Fruit fly (Drosophila melanogaster) whole organism, embryonic: ENCODE measurements around the gene CG14647.

Experiments used
- ATbp ChIP-seq: fragments of 200-800 bp; sonication (Bioruptor generic); optimal IDR thresholded peaks from 2 replicates; lab custom pipeline; 2017; ENCODE audit warnings: missing biosample characterization, mild to moderate bottlenecking, missing genetic modification characterization, missing genetic modification reagents
- CG10147 ChIP-seq: fragments of 200-800 bp; sonication (Bioruptor generic); optimal IDR thresholded peaks from 2 replicates; lab custom pipeline; 2019; ENCODE audit warnings: missing biosample characterization, mild to moderate bottlenecking, missing genetic modification characterization, moderate library complexity
- CG10267 ChIP-seq: fragments of 200-800 bp; sonication (Bioruptor generic); optimal IDR thresholded peaks from 2 replicates; lab custom pipeline; 2018; ENCODE audit warnings: missing biosample characterization, mild to moderate bottlenecking, missing genetic modification characterization, moderate library complexity
- CG10543 ChIP-seq: fragments of 200-800 bp; sonication (Bioruptor generic); optimal IDR thresholded peaks from 3 replicates; lab custom pipeline; 2017; ENCODE audit warnings: missing biosample characterization, mild to moderate bottlenecking, missing genetic modification characterization, moderate library complexity
- CG11093 ChIP-seq: fragments of 200-800 bp; sonication (Bioruptor generic); IDR thresholded peaks from 3 replicates; pipeline ENCODE4 v1.3.6; 2022; ENCODE audit warnings: missing biosample characterization, missing genetic modification characterization
- CG11398 ChIP-seq: fragments of 200-800 bp; sonication (Bioruptor generic); optimal IDR thresholded peaks from 2 replicates; lab custom pipeline; 2016; ENCODE audit warnings: missing biosample characterization, missing genetic modification characterization
- CG12942 ChIP-seq: fragments of 200-800 bp; sonication (Bioruptor generic); optimal IDR thresholded peaks from 3 replicates; lab custom pipeline; 2016; ENCODE audit warnings: missing biosample characterization, missing genetic modification characterization
- CG13624 ChIP-seq: fragments of 200-800 bp; sonication (Bioruptor generic); optimal IDR thresholded peaks from 2 replicates; lab custom pipeline; 2016; ENCODE audit warnings: missing biosample characterization, missing genetic modification characterization
- CG14014 ChIP-seq: fragments of 200-800 bp; sonication (Bioruptor generic); IDR thresholded peaks from 2 replicates; pipeline ENCODE4 v1.3.6; 2022; ENCODE audit warnings: missing biosample characterization, missing genetic modification characterization
- CG15269 ChIP-seq: fragments of 200-800 bp; sonication (Bioruptor generic); optimal IDR thresholded peaks from 2 replicates; lab custom pipeline; 2018; ENCODE audit warnings: missing biosample characterization, mild to moderate bottlenecking, missing genetic modification characterization, moderate library complexity
- CG15696 ChIP-seq: fragments of 200-800 bp; sonication (Bioruptor generic); optimal IDR thresholded peaks from 2 replicates; lab custom pipeline; 2019; ENCODE audit warnings: missing biosample characterization, mild to moderate bottlenecking, missing genetic modification characterization, moderate library complexity
- CG1603 ChIP-seq: fragments of 200-800 bp; sonication (Bioruptor generic); optimal IDR thresholded peaks from 2 replicates; lab custom pipeline; 2019; ENCODE audit warnings: missing biosample characterization, mild to moderate bottlenecking, missing genetic modification characterization, moderate library complexity
- CG17359 ChIP-seq: fragments of 200-800 bp; sonication (Bioruptor generic); optimal IDR thresholded peaks from 3 replicates; lab custom pipeline; 2018; ENCODE audit warnings: missing biosample characterization, mild to moderate bottlenecking, missing genetic modification characterization, moderate library complexity
- CG17802 ChIP-seq: fragments of 200-800 bp; sonication (Bioruptor generic); optimal IDR thresholded peaks from 2 replicates; lab custom pipeline; 2018; ENCODE audit warnings: missing biosample characterization, mild to moderate bottlenecking, missing genetic modification characterization, moderate library complexity
- CG2875 ChIP-seq: fragments of 200-800 bp; sonication (Bioruptor generic); optimal IDR thresholded peaks from 2 replicates; lab custom pipeline; 2017; ENCODE audit warnings: missing biosample characterization, mild to moderate bottlenecking, missing genetic modification characterization, missing genetic modification reagents
- CG30431 ChIP-seq: fragments of 200-800 bp; sonication (Bioruptor generic); optimal IDR thresholded peaks from 2 replicates; lab custom pipeline; 2017; ENCODE audit warnings: missing biosample characterization, missing genetic modification characterization
- CG31388 ChIP-seq: fragments of 200-800 bp; sonication (Bioruptor generic); optimal IDR thresholded peaks from 2 replicates; lab custom pipeline; 2016; ENCODE audit warnings: missing biosample characterization, missing genetic modification characterization
- CG32772 ChIP-seq: fragments of 200-800 bp; sonication (Bioruptor generic); IDR thresholded peaks from 2 replicates; pipeline ENCODE4 v1.3.6; 2022; ENCODE audit warnings: missing biosample characterization, missing genetic modification characterization
- CG4328 ChIP-seq: fragments of 200-800 bp; sonication (Bioruptor generic); optimal IDR thresholded peaks from 3 replicates; lab custom pipeline; 2017; ENCODE audit warnings: missing biosample characterization, missing genetic modification reagents, missing genetic modification characterization
- CG4617 ChIP-seq: fragments of 200-800 bp; sonication (Bioruptor generic); optimal IDR thresholded peaks from 3 replicates; lab custom pipeline; 2016; ENCODE audit warnings: missing biosample characterization, missing genetic modification characterization, borderline replicate concordance
- CG4707 ChIP-seq: fragments of 200-800 bp; sonication (Bioruptor generic); optimal IDR thresholded peaks from 2 replicates; lab custom pipeline; 2018; ENCODE audit warnings: missing biosample characterization, mild to moderate bottlenecking, missing genetic modification characterization, moderate library complexity
- CG8290 ChIP-seq, 3 experiments: fragments of 200-800 bp; sonication (Bioruptor generic); optimal IDR thresholded peaks; 2 replicates each; lab custom pipeline; 2016 to 2019; ENCODE audit warnings: missing biosample characterization in 3 of 3, missing genetic modification characterization in 3 of 3, mild to moderate bottlenecking in 2 of 3, moderate library complexity in 1 of 3
- CG8924 ChIP-seq: fragments of 200-800 bp; optimal IDR thresholded peaks from 3 replicates; lab custom pipeline; 2019; ENCODE audit warnings: missing biosample characterization, mild to moderate bottlenecking, missing genetic modification characterization, moderate library complexity
- CG8944 ChIP-seq: fragments of 200-800 bp; sonication (Bioruptor generic); optimal IDR thresholded peaks from 3 replicates; lab custom pipeline; 2016; ENCODE audit warnings: missing biosample characterization, missing genetic modification characterization
- CG9932 ChIP-seq: fragments of 200-800 bp; sonication (Bioruptor generic); IDR thresholded peaks from 2 replicates; pipeline ENCODE4 v1.3.6; 2022; ENCODE audit warnings: missing biosample characterization, missing genetic modification characterization
- Chrac-16 ChIP-seq: fragments of 200-800 bp; sonication (Bioruptor generic); optimal IDR thresholded peaks from 3 replicates; lab custom pipeline; 2016; ENCODE audit warnings: missing biosample characterization, missing genetic modification characterization
- Dip2 ChIP-seq: fragments of 200-800 bp; sonication (Bioruptor generic); IDR thresholded peaks from 2 replicates; pipeline ENCODE4 v1.3.6; 2022; ENCODE audit warnings: missing biosample characterization, missing genetic modification characterization
- Gsc ChIP-seq: fragments of 200-800 bp; sonication (Bioruptor generic); IDR thresholded peaks from 2 replicates; pipeline ENCODE4 v1.3.6; 2022; ENCODE audit warnings: missing biosample characterization, missing genetic modification characterization
- Hey ChIP-seq: fragments of 200-800 bp; sonication (Bioruptor generic); optimal IDR thresholded peaks from 3 replicates; lab custom pipeline; 2018; ENCODE audit warnings: missing biosample characterization, mild to moderate bottlenecking, missing genetic modification characterization
- Hsf ChIP-seq: fragments of 200-800 bp; sonication (Bioruptor generic); optimal IDR thresholded peaks from 3 replicates; lab custom pipeline; 2016; ENCODE audit warnings: missing biosample characterization, missing genetic modification characterization
- Mad ChIP-seq: fragments of 200-800 bp; sonication (Bioruptor generic); optimal IDR thresholded peaks from 2 replicates; lab custom pipeline; 2016; ENCODE audit warnings: missing biosample characterization, missing genetic modification characterization
- NC2α ChIP-seq: fragments of 200-800 bp; sonication (Bioruptor generic); optimal IDR thresholded peaks from 2 replicates; lab custom pipeline; 2016; ENCODE audit warnings: missing biosample characterization, missing genetic modification characterization
- Nf-YA ChIP-seq: fragments of 200-800 bp; sonication (Bioruptor generic); IDR thresholded peaks from 2 replicates; pipeline ENCODE4 v1.3.6; 2022; ENCODE audit warnings: missing biosample characterization, missing genetic modification characterization
- Nf-YC ChIP-seq: fragments of 200-800 bp; optimal IDR thresholded peaks from 3 replicates; lab custom pipeline; 2019; ENCODE audit warnings: missing biosample characterization, mild to moderate bottlenecking, missing genetic modification characterization, moderate library complexity
- Oli ChIP-seq: fragments of 200-800 bp; sonication (Bioruptor generic); optimal IDR thresholded peaks from 2 replicates; lab custom pipeline; 2018; ENCODE audit warnings: missing biosample characterization, mild to moderate bottlenecking, missing genetic modification characterization, moderate library complexity
- ase ChIP-seq: fragments of 200-800 bp; sonication (Bioruptor generic); IDR thresholded peaks from 3 replicates; pipeline ENCODE4 v1.3.6; 2022; ENCODE audit warnings: missing biosample characterization, missing genetic modification characterization
- crol ChIP-seq: fragments of 200-800 bp; sonication (Bioruptor generic); IDR thresholded peaks from 2 replicates; pipeline ENCODE4 v1.3.6; 2022; ENCODE audit warnings: missing biosample characterization, missing genetic modification characterization
- esg ChIP-seq: fragments of 200-800 bp; sonication (Bioruptor generic); conservative IDR thresholded peaks from 2 replicates; pipeline ENCODE4 v1.3.6; 2022; ENCODE audit warnings: missing biosample characterization, missing genetic modification characterization
- eyg ChIP-seq: fragments of 200-800 bp; sonication (Bioruptor generic); optimal IDR thresholded peaks from 3 replicates; lab custom pipeline; 2016; ENCODE audit warnings: missing biosample characterization, missing genetic modification characterization
- lilli ChIP-seq: fragments of 200-800 bp; sonication (Bioruptor generic); optimal IDR thresholded peaks from 3 replicates; lab custom pipeline; 2016; ENCODE audit warnings: missing biosample characterization, missing genetic modification characterization
- mld ChIP-seq: fragments of 200-800 bp; sonication (Bioruptor generic); IDR thresholded peaks from 3 replicates; pipeline ENCODE4 v1.3.6; 2022; ENCODE audit warnings: missing biosample characterization, missing genetic modification characterization; ENCODE audit not compliant: partially characterized antibody
- odd ChIP-seq: fragments of 200-800 bp; sonication (Bioruptor generic); optimal IDR thresholded peaks from 2 replicates; lab custom pipeline; 2017; ENCODE audit warnings: missing biosample characterization, mild to moderate bottlenecking, missing genetic modification characterization
- otp ChIP-seq: fragments of 200-800 bp; sonication (Bioruptor generic); IDR thresholded peaks from 3 replicates; pipeline ENCODE4, ENCODE4 v1.3.6; 2022; ENCODE audit warnings: missing biosample characterization, missing genetic modification characterization
- pum ChIP-seq: fragments of 200-800 bp; sonication (Bioruptor generic); optimal IDR thresholded peaks from 2 replicates; lab custom pipeline; 2016; ENCODE audit warnings: missing biosample characterization, missing genetic modification characterization
- scrt ChIP-seq: fragments of 200-800 bp; sonication (Bioruptor generic); optimal IDR thresholded peaks from 2 replicates; lab custom pipeline; 2018; ENCODE audit warnings: missing biosample characterization, mild to moderate bottlenecking, missing genetic modification characterization, moderate library complexity
- seq ChIP-seq: fragments of 200-800 bp; sonication (Bioruptor generic); IDR thresholded peaks from 2 replicates; pipeline ENCODE4 v1.3.6; 2022; ENCODE audit warnings: missing biosample characterization, missing genetic modification characterization
- sug ChIP-seq: fragments of 200-800 bp; optimal IDR thresholded peaks from 2 replicates; lab custom pipeline; 2019; ENCODE audit warnings: missing biosample characterization, mild to moderate bottlenecking, missing genetic modification characterization, moderate library complexity
- tll ChIP-seq, 2 experiments: fragments of 200-800 bp in 1 of 2; fragments of >200 bp in 1 of 2; sonication (Bioruptor generic) in 1 of 2; optimal IDR thresholded peaks; 2 replicates each; lab custom pipeline; 2017 to 2019; ENCODE audit warnings: missing biosample characterization in 2 of 2, missing genetic modification characterization in 2 of 2, mild to moderate bottlenecking in 1 of 2, moderate library complexity in 1 of 2
- tup ChIP-seq: fragments of 200-800 bp; sonication (Bioruptor generic); optimal IDR thresholded peaks from 2 replicates; lab custom pipeline; 2016; ENCODE audit warnings: missing biosample characterization, mild to moderate bottlenecking, missing genetic modification characterization, moderate library complexity

CG14647 gene

DNA sequence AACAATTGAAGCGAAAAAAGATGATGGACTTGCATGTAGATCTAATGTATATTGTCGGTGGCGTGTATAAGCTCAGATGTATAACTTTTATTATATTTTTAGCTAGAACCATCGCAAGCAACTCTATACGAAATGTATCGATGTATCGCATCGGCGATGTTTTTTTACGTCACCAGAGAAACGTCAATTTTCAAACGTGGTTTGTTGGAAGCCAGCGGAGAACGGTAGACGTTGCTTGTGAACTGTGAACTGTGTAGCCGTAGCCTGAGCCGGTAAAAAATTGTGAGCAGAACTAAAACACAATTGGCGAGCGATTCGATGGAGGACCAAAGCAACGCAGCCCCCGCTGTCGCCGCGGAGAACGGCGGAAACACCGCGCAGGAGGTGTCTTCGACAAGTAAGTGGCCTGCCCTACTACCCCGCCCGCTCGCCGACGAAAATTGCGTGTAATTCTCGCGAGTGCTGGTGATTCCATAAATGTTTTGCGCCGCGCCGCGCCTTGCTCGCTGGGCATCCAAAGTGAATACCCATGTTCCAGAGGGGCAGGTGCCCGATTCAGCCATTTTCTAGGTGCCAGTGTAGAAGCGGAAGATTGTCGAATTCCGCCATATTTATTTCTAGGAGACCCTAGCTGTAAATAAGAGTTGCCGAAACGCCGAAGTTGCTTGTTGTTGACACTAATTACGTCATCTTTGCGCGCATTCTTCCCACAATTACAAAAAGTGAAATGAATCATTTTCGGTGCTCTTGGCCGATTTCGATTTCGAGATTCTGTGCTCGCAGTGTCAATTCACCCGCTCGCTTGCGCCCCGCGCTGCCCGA lies 2.8 kb downstream of the CG14647 start, which contains the start of gene lost (continued):
- TF ChIP-seq CG4617 (GFP tag; lab: Kevin White, UChicago) (peak; percentile 28), CG15269 (tag; lab: Kevin White, UChicago) (peak; percentile 14), otp (peak; percentile 43; the same call in 1 of the 3 replicates), Nf-YA (GFP tag; lab: Robert Waterston, UW) (no peak), CG10267 (peak; percentile 48), Nf-YC (tag; lab: Kevin White, UChicago) (peak; percentile 34), Hsf (GFP tag; lab: Kevin White, UChicago) (no peak), esg (no peak), CG10543 (peak; percentile 10), CG32772 (GFP tag; lab: Robert Waterston, UW) (0 out of 2 replicates have a peak, but pooled peaks have one; percentile 18), CG12942 (no peak), odd (GFP tag; lab: Kevin White, UChicago) (no peak), lilli (GFP tag; lab: Kevin White, UChicago) (peak; percentile 36), CG10147 (GFP tag; lab: Kevin White, UChicago) (no peak), ase (no peak), crol (peak; percentile 71), scrt (GFP tag; lab: Kevin White, UChicago) (no peak), CG13624 (GFP tag; lab: Kevin White, UChicago) (no peak), Hey (no peak), CG1603 (tag; lab: Kevin White, UChicago) (peak; percentile 81), Dip2 (no peak), CG8924 (tag; lab: Kevin White, UChicago) (peak; percentile 14), CG15696 (tag; lab: Kevin White, UChicago) (no peak), Oli (tag; lab: Kevin White, UChicago) (no peak), mld (GFP tag; lab: Robert Waterston, UW) (peak; percentile 98), CG17802 (tag; lab: Kevin White, UChicago) (peak; percentile 82), Chrac-16 (GFP tag; lab: Kevin White, UChicago) (no peak), Mad (GFP tag; lab: Kevin White, UChicago) (no peak), eyg (GFP tag; lab: Kevin White, UChicago) (peak; percentile 2), CG17359 (no peak), tll (GFP tag; optimal IDR thresholded peaks at IDR 0.05; lab: Kevin White, UChicago) (no peak), CG11093 (GFP tag; lab: Robert Waterston, UW) (no peak), seq (GFP tag; lab: Robert Waterston, UW) (no peak), CG4707 (no peak), ATbp (no peak), tup (GFP tag; lab: Kevin White, UChicago) (no peak), NC2α (GFP tag; lab: Kevin White, UChicago) (no peak), pum (no peak), CG8290 (GFP tag; optimal IDR thresholded peaks at IDR 0.05; lab: Kevin White, UChicago) (no peak), CG8290 (tag; optimal IDR thresholded peaks at IDR 0.05; lab: Kevin White, UChicago) (peak; percentile 41 to 71), CG30431 (GFP tag; lab: Kevin White, UChicago) (no peak), CG8944 (GFP tag; lab: Kevin White, UChicago) (no peak), CG4328 (GFP tag; lab: Kevin White, UChicago) (no peak), CG9932 (peak; percentile 81), CG2875 (GFP tag; lab: Kevin White, UChicago) (no peak), CG14014 (no peak), sug (peak; percentile 53), Gsc (no peak), CG11398 (GFP tag; lab: Kevin White, UChicago) (no peak), CG31388 (GFP tag; lab: Kevin White, UChicago) (no peak)
